Worm (Caenorhabditis elegans) whole organism, mixed stage, embryonic: Measurements from ENCODE around the gene ZC250.5.

Experiments
- M03D4.4 ChIP-seq: sonication (generic microtip); optimal IDR thresholded peaks from 2 replicates; lab custom pipeline; 2017; ENCODE audit warnings: mild to moderate bottlenecking, missing genetic modification characterization, missing compliant biosample characterization
- bed-3 ChIP-seq: fragments of 200-800 bp; sonication (Bioruptor generic); optimal IDR thresholded peaks from 3 replicates; lab custom pipeline; 2018; ENCODE audit warnings: mild to moderate bottlenecking, missing genetic modification characterization, moderate library complexity, missing compliant biosample characterization
- blmp-1 ChIP-seq: fragments of 150-350 bp; optimal IDR thresholded peaks from 2 replicates; lab custom pipeline; 2014; ENCODE audit warnings: missing biosample characterization, missing genetic modification characterization
- ceh-39 ChIP-seq: fragments of 150-350 bp; optimal IDR thresholded peaks from 2 replicates; lab custom pipeline; 2014; ENCODE audit warnings: missing biosample characterization, missing genetic modification characterization
- ceh-43 ChIP-seq: fragments of 200-800 bp; sonication (Bioruptor generic); optimal IDR thresholded peaks from 2 replicates; lab custom pipeline; 2018; ENCODE audit warnings: mild to moderate bottlenecking, missing genetic modification characterization, moderate library complexity, missing compliant biosample characterization
- ceh-83 ChIP-seq: fragments of 200-800 bp; sonication (Bioruptor generic); optimal IDR thresholded peaks from 2 replicates; lab custom pipeline; 2018; ENCODE audit warnings: mild to moderate bottlenecking, missing genetic modification characterization, missing compliant biosample characterization
- ces-1 ChIP-seq: fragments of 150-350 bp; optimal IDR thresholded peaks from 2 replicates; lab custom pipeline; 2014; ENCODE audit warnings: missing biosample characterization, missing genetic modification reagents, missing genetic modification characterization
- cnd-1 ChIP-seq: fragments of 200-800 bp; sonication (Bioruptor generic); optimal IDR thresholded peaks from 2 replicates; lab custom pipeline; 2018; ENCODE audit warnings: mild to moderate bottlenecking, missing genetic modification characterization, missing compliant biosample characterization
- drap-1 ChIP-seq: fragments of 200-800 bp; sonication (Bioruptor generic); optimal IDR thresholded peaks from 3 replicates; lab custom pipeline; 2018; ENCODE audit warnings: mild to moderate bottlenecking, missing genetic modification characterization, missing compliant biosample characterization
- elt-1 ChIP-seq: sonication (generic microtip); optimal IDR thresholded peaks from 2 replicates; lab custom pipeline; 2017; ENCODE audit warnings: missing genetic modification characterization, mild to moderate bottlenecking, missing compliant biosample characterization, antibody characterized with exemption, moderate library complexity, borderline replicate concordance; ENCODE audit not compliant: insufficient read depth
- flh-1 ChIP-seq: fragments of 200-800 bp; sonication (Bioruptor generic); optimal IDR thresholded peaks from 2 replicates; lab custom pipeline; 2018; ENCODE audit warnings: mild to moderate bottlenecking, missing genetic modification characterization, moderate library complexity, missing compliant biosample characterization
- ham-2 ChIP-seq: fragments of 200-800 bp; sonication (Bioruptor generic); optimal IDR thresholded peaks from 2 replicates; lab custom pipeline; 2018; ENCODE audit warnings: mild to moderate bottlenecking, missing genetic modification characterization, missing compliant biosample characterization
- hlh-1 ChIP-seq: fragments of 150-350 bp; optimal IDR thresholded peaks from 2 replicates; lab custom pipeline; 2014; ENCODE audit warnings: missing biosample characterization, missing genetic modification reagents, missing genetic modification characterization
- lin-13 ChIP-seq: fragments of 150-350 bp; optimal IDR thresholded peaks from 2 replicates; lab custom pipeline; 2014; ENCODE audit warnings: missing biosample characterization, missing genetic modification characterization
- lin-32 ChIP-seq: fragments of 200-800 bp; sonication (Bioruptor generic); optimal IDR thresholded peaks from 2 replicates; lab custom pipeline; 2018; ENCODE audit warnings: mild to moderate bottlenecking, missing genetic modification characterization, missing compliant biosample characterization
- lsy-2 ChIP-seq: fragments of 150-350 bp; optimal IDR thresholded peaks from 2 replicates; lab custom pipeline; 2014; ENCODE audit warnings: missing biosample characterization, missing genetic modification characterization
- mep-1 ChIP-seq: fragments of 150-350 bp; optimal IDR thresholded peaks from 2 replicates; lab custom pipeline; 2017; ENCODE audit warnings: missing biosample characterization, missing genetic modification reagents, missing genetic modification characterization, inconsistent platforms
- mls-2 ChIP-seq: sonication (generic microtip); optimal IDR thresholded peaks from 2 replicates; lab custom pipeline; 2016; ENCODE audit warnings: mild to moderate bottlenecking, missing genetic modification characterization, moderate library complexity, missing compliant biosample characterization
- nhr-12 ChIP-seq: fragments of 150-350 bp; optimal IDR thresholded peaks from 2 replicates; lab custom pipeline; 2014; ENCODE audit warnings: missing biosample characterization, missing genetic modification characterization
- nhr-2 ChIP-seq: fragments of 150-350 bp; optimal IDR thresholded peaks from 2 replicates; lab custom pipeline; 2014; ENCODE audit warnings: missing biosample characterization, missing genetic modification characterization
- nhr-28 ChIP-seq: fragments of 150-350 bp; optimal IDR thresholded peaks from 2 replicates; lab custom pipeline; 2014; ENCODE audit warnings: missing biosample characterization, missing genetic modification characterization
- nhr-76 ChIP-seq: sonication (generic microtip); optimal IDR thresholded peaks from 2 replicates; lab custom pipeline; 2017; ENCODE audit warnings: missing biosample characterization, missing genetic modification characterization
- pha-4 ChIP-seq: fragments of 150-350 bp; optimal IDR thresholded peaks from 2 replicates; lab custom pipeline; 2018; ENCODE audit warnings: missing biosample characterization, missing genetic modification reagents, missing genetic modification characterization
- sem-2 ChIP-seq: fragments of 200-800 bp; sonication (Bioruptor generic); optimal IDR thresholded peaks from 2 replicates; lab custom pipeline; 2018; ENCODE audit warnings: mild to moderate bottlenecking, missing genetic modification characterization, missing compliant biosample characterization
- sptf-1 ChIP-seq: sonication (generic microtip); optimal IDR thresholded peaks from 2 replicates; lab custom pipeline; 2017; ENCODE audit warnings: mild to moderate bottlenecking, missing genetic modification characterization, moderate library complexity, missing compliant biosample characterization
- tbx-8 ChIP-seq: fragments of 200-800 bp; sonication (Bioruptor generic); optimal IDR thresholded peaks from 2 replicates; lab custom pipeline; 2018; ENCODE audit warnings: mild to moderate bottlenecking, missing genetic modification characterization, moderate library complexity, missing compliant biosample characterization
- unc-39 ChIP-seq: fragments of 150-350 bp; optimal IDR thresholded peaks from 2 replicates; lab custom pipeline; 2014; ENCODE audit warnings: missing biosample characterization, missing genetic modification characterization
- unc-62 ChIP-seq: fragments of 150-350 bp; optimal IDR thresholded peaks from 2 replicates; lab custom pipeline; 2014; ENCODE audit warnings: missing biosample characterization, missing genetic modification reagents, missing genetic modification characterization
- zip-8 ChIP-seq: fragments of 150-350 bp; optimal IDR thresholded peaks from 2 replicates; lab custom pipeline; 2014; ENCODE audit warnings: missing biosample characterization, missing genetic modification characterization

Gene ZC250.5

ce11 chrV:5835979-5836615 lies 30.5 kb downstream of the ZC250.5 start:
- TF ChIP-seq pha-4 (no peak), hlh-1 (tag; lab: Kevin White, UChicago) (no peak), ces-1 (GFP tag; lab: Kevin White, UChicago) (no peak), nhr-12 (no peak), M03D4.4 (no peak), unc-62 (no peak), bed-3 (GFP tag; lab: Kevin White, UChicago) (no peak), tbx-8 (GFP tag; lab: Kevin White, UChicago) (no peak), drap-1 (GFP tag; lab: Kevin White, UChicago) (no peak), lin-13 (tag; lab: Kevin White, UChicago) (no peak), zip-8 (no peak), ceh-43 (GFP tag; lab: Kevin White, UChicago) (no peak), lin-32 (no peak), mep-1 (tag; lab: Kevin White, UChicago) (no peak), nhr-76 (tag; lab: Kevin White, UChicago) (no peak), ham-2 (no peak), ceh-39 (tag; lab: Kevin White, UChicago) (no peak), nhr-28 (tag; lab: Kevin White, UChicago) (no peak), elt-1 (no peak), mls-2 (no peak)

- TF ChIP-seq sem-2 (no peak), drap-1 (GFP tag; lab: Kevin White, UChicago) (no peak), ham-2 (no peak), lsy-2 (tag; lab: Kevin White, UChicago) (no peak), tbx-8 (GFP tag; lab: Kevin White, UChicago) (no peak), ceh-83 (GFP tag; lab: Kevin White, UChicago) (no peak), ceh-43 (GFP tag; lab: Kevin White, UChicago) (no peak), elt-1 (no peak), flh-1 (no peak), unc-39 (tag; lab: Kevin White, UChicago) (no peak), nhr-76 (tag; lab: Kevin White, UChicago) (no peak)
- TF ChIP-seq, all 35 proteins: peak for 0
These were observed 31.0 kb downstream of the ZC250.5 start, which contains the start of gene col-140 for ce11 chrV:5836616-5836982. Gene col-140 (minus strand): TSS chrV:5836834.

- TF ChIP-seq sem-2 (no peak), drap-1 (GFP tag; lab: Kevin White, UChicago) (no peak), nhr-2 (tag; lab: Kevin White, UChicago) (no peak), nhr-28 (tag; lab: Kevin White, UChicago) (no peak), ceh-43 (GFP tag; lab: Kevin White, UChicago) (no peak), hlh-1 (tag; lab: Kevin White, UChicago) (no peak), unc-62 (no peak), cnd-1 (tag; lab: Kevin White, UChicago) (no peak), tbx-8 (GFP tag; lab: Kevin White, UChicago) (no peak), nhr-12 (no peak), mep-1 (tag; lab: Kevin White, UChicago) (no peak), sptf-1 (no peak), blmp-1 (tag; lab: Kevin White, UChicago) (no peak), lsy-2 (tag; lab: Kevin White, UChicago) (no peak), nhr-76 (tag; lab: Kevin White, UChicago) (no peak), ces-1 (GFP tag; lab: Kevin White, UChicago) (no peak), pha-4 (no peak), elt-1 (no peak)
These were observed 33.2 kb downstream of the ZC250.5 start, which contains the start of gene F26F12.2 for ce11 chrV:5838576-5839366. Gene F26F12.2 (minus strand): TSS chrV:5838613.

ce11 chrV:5840939-5841338 lies 35.4 kb downstream of the ZC250.5 start:
- TF ChIP-seq nhr-12 (no peak), elt-1 (no peak), cnd-1 (tag; lab: Kevin White, UChicago) (no peak), tbx-8 (GFP tag; lab: Kevin White, UChicago) (no peak)
- TF ChIP-seq, all 35 proteins: peak for 0
